Worm (Caenorhabditis elegans): ENCODE results near the gene T04G9.4.
A peak's percentile ranks its signal among the peaks of the same experiment; 100 is the strongest.

T04G9.4 gene

DNA sequence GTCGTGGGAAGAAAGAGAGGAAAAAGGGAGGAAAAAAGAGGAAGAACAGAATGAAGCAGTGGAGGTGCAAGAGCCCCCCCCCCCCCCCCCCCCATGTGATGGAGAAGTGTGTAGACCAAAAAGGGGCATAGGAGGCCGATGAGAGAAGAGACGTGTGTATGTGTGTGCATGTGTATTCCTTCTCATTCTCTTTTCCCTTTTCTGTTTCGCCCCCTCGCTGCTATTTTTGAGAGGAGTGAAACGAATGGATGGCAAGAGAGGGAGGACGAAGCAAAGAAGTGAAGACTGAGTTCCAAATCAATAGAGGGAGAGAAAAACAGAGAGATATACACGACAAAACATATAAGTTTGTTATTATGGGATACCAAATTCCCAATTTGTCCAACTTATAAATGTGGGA, 11.7 kb upstream of the T04G9.4 start (continued):
- TF ChIP-seq attf-4 (tag; optimal IDR thresholded peaks at IDR 0.05): no peak
- TF ChIP-seq madf-5 (GFP tag; IDR thresholded peaks at IDR 0.05): no peak
- no peak for TF ChIP-seq T20F7.1 (GFP tag; optimal IDR thresholded peaks at IDR 0.05)

DNA sequence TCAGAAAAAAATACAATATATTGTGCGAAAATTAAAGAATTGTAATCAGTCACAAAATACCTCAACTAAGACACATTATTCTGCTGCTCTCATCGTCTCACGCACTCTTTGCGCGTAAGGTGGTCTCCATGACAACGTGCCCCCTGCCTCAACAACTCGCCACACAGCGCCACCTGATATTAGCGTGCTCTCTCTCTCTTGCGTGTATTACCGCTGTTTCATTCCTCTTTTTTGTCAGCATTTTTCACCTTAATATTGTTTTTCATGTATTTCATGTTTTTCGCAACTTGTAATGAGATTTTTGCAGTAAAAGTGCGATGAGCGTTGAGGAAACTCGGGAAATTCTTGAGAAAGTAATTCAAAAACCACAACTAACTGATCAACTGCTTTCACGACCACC, 8.8 kb upstream of the T04G9.4 start, which contains the start of gene dyf-11:
Gene dyf-11 (plus strand): TSS at position 301 of the 400 bp plus-strand sequence.
- no peak for TF ChIP-seq mdt-29 (GFP tag; IDR thresholded peaks at IDR 0.05)
- TF ChIP-seq ceh-62 (tag; optimal IDR thresholded peaks at IDR 0.05): no peak
- no peak for TF ChIP-seq unc-62 (GFP tag; optimal IDR thresholded peaks at IDR 0.05 in 1 of 2)
- TF ChIP-seq unc-62 (tag; optimal IDR thresholded peaks at IDR 0.05): no peak
- no peak for TF ChIP-seq nhr-11 (tag; optimal IDR thresholded peaks at IDR 0.05)
- TF ChIP-seq aha-1 (tag): peak; percentile 39

DNA sequence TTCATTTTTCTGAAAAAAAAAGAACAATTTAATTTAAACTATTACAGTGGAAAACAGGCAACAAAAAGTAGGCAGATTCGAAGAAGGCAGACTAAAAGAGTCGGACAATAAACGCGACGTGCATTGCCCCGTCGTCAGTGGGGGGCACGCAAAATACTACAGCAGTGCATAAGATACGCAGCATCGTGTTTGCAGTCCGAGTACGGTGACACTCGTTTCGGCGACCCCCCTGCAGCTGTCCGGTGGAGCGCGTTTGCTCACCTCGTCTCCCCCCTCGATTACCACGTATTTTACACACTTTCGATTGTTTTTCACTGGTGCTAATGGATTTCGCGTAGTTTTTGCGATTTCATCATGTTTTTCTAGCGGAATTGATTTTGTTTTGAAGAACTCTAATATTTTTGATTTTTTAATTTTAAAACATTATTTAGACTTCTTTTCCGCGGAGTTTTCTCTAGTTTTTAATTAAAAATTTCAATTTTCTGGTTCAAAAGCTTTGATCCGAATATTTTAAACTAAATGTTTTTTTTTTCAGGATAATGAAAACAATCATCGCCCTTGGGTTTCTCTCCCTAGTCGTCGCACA, 4.1 kb upstream of the T04G9.4 start, which contains the start of the genes trap-2 and ile-2:
Gene trap-2 (minus strand): TSS at position 9 of the 586 bp plus-strand sequence.
Gene ile-2 (plus strand): TSS at position 536 of the 586 bp plus-strand sequence.
- TF ChIP-seq gei-8 (GFP tag; optimal IDR thresholded peaks at IDR 0.05): no peak
- TF ChIP-seq T20F7.1 (GFP tag; optimal IDR thresholded peaks at IDR 0.05): peak; percentile 90
- peak; percentile 24 for TF ChIP-seq zip-2 (tag; optimal IDR thresholded peaks at IDR 0.05)
- no peak for TF ChIP-seq nhr-111 (GFP tag; optimal IDR thresholded peaks at IDR 0.05)
- no peak for TF ChIP-seq zip-11 (GFP tag; IDR thresholded peaks at IDR 0.05)
- no peak for TF ChIP-seq Y48G9A.11 (GFP tag; IDR thresholded peaks at IDR 0.05)
- no peak for TF ChIP-seq daf-19 (GFP tag; conservative IDR thresholded peaks at IDR 0.05)
- TF ChIP-seq duxl-1 (tag; optimal IDR thresholded peaks at IDR 0.05; ENCODE audit: poor library complexity): peak; percentile 81
- TF ChIP-seq cey-2 (tag; optimal IDR thresholded peaks at IDR 0.05; ENCODE audit: borderline replicate concordance, insufficient read depth): no peak
- TF ChIP-seq aha-1 (tag): peak; percentile 98
- peak; percentile 86 for TF ChIP-seq php-3 (GFP tag; IDR thresholded peaks at IDR 0.05)
- peak; percentile 91 for TF ChIP-seq lin-1 (GFP tag; IDR thresholded peaks at IDR 0.05)
- peak; percentile 86 for TF ChIP-seq zfp-3 (GFP tag; conservative IDR thresholded peaks at IDR 0.05)
- no peak for TF ChIP-seq skn-1 (tag; optimal IDR thresholded peaks at IDR 0.05)
- TF ChIP-seq nhr-76 (tag; optimal IDR thresholded peaks at IDR 0.05): no peak
- TF ChIP-seq ztf-7 (tag; optimal IDR thresholded peaks at IDR 0.05): peak; percentile 72
- TF ChIP-seq pha-4 (GFP tag; IDR thresholded peaks at IDR 0.05): peak; percentile 82
- no peak for TF ChIP-seq pha-4 (tag; optimal IDR thresholded peaks at IDR 0.05)
- TF ChIP-seq nhr-42 (GFP tag; IDR thresholded peaks at IDR 0.05): peak; percentile 91
- TF ChIP-seq lin-29 (GFP tag; IDR thresholded peaks at IDR 0.05): peak; percentile 77
- no peak for TF ChIP-seq ZK337.2 (GFP tag; IDR thresholded peaks at IDR 0.05)
- peak in 1 of 2 experiments; percentile 82 for TF ChIP-seq ZK546.5 (tag; optimal IDR thresholded peaks at IDR 0.05)
- peak; percentile 92 for TF ChIP-seq lin-13 (GFP tag; optimal IDR thresholded peaks at IDR 0.05)
- TF ChIP-seq sdz-12 (GFP tag; optimal IDR thresholded peaks at IDR 0.05): no peak
- no peak for TF ChIP-seq unc-130 (GFP tag; optimal IDR thresholded peaks at IDR 0.05)
- TF ChIP-seq vab-7 (GFP tag; IDR thresholded peaks at IDR 0.05): peak; percentile 59; the same call in 1 of the 2 replicates
- no peak for TF ChIP-seq F49E8.2 (tag; optimal IDR thresholded peaks at IDR 0.05; ENCODE audit: borderline replicate concordance)
- TF ChIP-seq rbr-2 (tag; optimal IDR thresholded peaks at IDR 0.05): peak; percentile 97
- peak; percentile 89 for TF ChIP-seq T26A8.4 (GFP tag; IDR thresholded peaks at IDR 0.05)
- peak; percentile 94 for TF ChIP-seq nhr-28 (tag; optimal IDR thresholded peaks at IDR 0.05)
- no peak for TF ChIP-seq Y5F2A.4 (GFP tag; optimal IDR thresholded peaks at IDR 0.05)
- TF ChIP-seq lir-3 (tag; optimal IDR thresholded peaks at IDR 0.05): peak; percentile 50
- peak; percentile 98 for TF ChIP-seq hlh-11 (tag; optimal IDR thresholded peaks at IDR 0.05)
- peak; percentile 96 for TF ChIP-seq dmd-6 (GFP tag; IDR thresholded peaks at IDR 0.05)
- no peak for TF ChIP-seq ces-1 (GFP tag; optimal IDR thresholded peaks at IDR 0.05)
- peak; percentile 99 for TF ChIP-seq mxl-3 (GFP tag; optimal IDR thresholded peaks at IDR 0.05)
- no peak for TF ChIP-seq dmd-9 (GFP tag; IDR thresholded peaks at IDR 0.05)
- no peak for TF ChIP-seq daf-8 (GFP tag; IDR thresholded peaks at IDR 0.05)
- TF ChIP-seq unc-39 (tag; optimal IDR thresholded peaks at IDR 0.05): no peak
- peak; percentile 90 for TF ChIP-seq hlh-30 (tag; optimal IDR thresholded peaks at IDR 0.05; ENCODE audit: insufficient read depth)
- TF ChIP-seq arid-1 (GFP tag; conservative IDR thresholded peaks at IDR 0.05): peak; percentile 91
